Worm (Caenorhabditis elegans) whole organism, L4 larva: ENCODE measurements around the gene faah-2.

Experiments
- D1046.2 ChIP-seq: fragments of 200-800 bp; sonication (Bioruptor generic); IDR thresholded peaks from 2 replicates; pipeline ENCODE4 v1.3.6; 2022; ENCODE audit warnings: missing genetic modification characterization, missing compliant biosample characterization
- F10B5.3 ChIP-seq: sonication (generic microtip); optimal IDR thresholded peaks from 2 replicates; lab custom pipeline; 2016; ENCODE audit warnings: mild to moderate bottlenecking, missing genetic modification characterization, missing compliant biosample characterization
- T20F7.1 ChIP-seq: fragments of 200-800 bp; sonication (Bioruptor generic); optimal IDR thresholded peaks from 2 replicates; lab custom pipeline; 2018; ENCODE audit warnings: mild to moderate bottlenecking, missing genetic modification characterization, missing compliant biosample characterization
- Y105C5A.15 ChIP-seq: fragments of 200-800 bp; sonication (Bioruptor generic); IDR thresholded peaks from 2 replicates; pipeline ENCODE4 v1.3.6; 2022; ENCODE audit warnings: missing genetic modification characterization, missing compliant biosample characterization
- Y48G9A.11 ChIP-seq: fragments of 200-800 bp; sonication (Bioruptor generic); IDR thresholded peaks from 2 replicates; pipeline ENCODE4 v1.3.6; 2022; ENCODE audit warnings: missing genetic modification reagents, missing genetic modification characterization, missing compliant biosample characterization
- Y75B8A.6 ChIP-seq: fragments of 200-800 bp; sonication (Bioruptor generic); IDR thresholded peaks from 2 replicates; pipeline ENCODE4 v1.3.6; 2022; ENCODE audit warnings: missing genetic modification reagents, missing genetic modification characterization, missing compliant biosample characterization
- ZK337.2 ChIP-seq: fragments of 200-800 bp; sonication (Bioruptor generic); IDR thresholded peaks from 2 replicates; pipeline ENCODE4 v1.3.6; 2022; ENCODE audit warnings: missing genetic modification reagents, missing genetic modification characterization, missing compliant biosample characterization
- aly-2 ChIP-seq: sonication (generic microtip); optimal IDR thresholded peaks from 2 replicates; lab custom pipeline; 2018; ENCODE audit warnings: missing biosample characterization, missing genetic modification characterization
- attf-4 ChIP-seq: sonication (generic microtip); optimal IDR thresholded peaks from 3 replicates; lab custom pipeline; 2017; ENCODE audit warnings: missing biosample characterization, missing genetic modification characterization
- ceh-20 ChIP-seq: fragments of 200-800 bp; sonication (Bioruptor generic); IDR thresholded peaks from 2 replicates; pipeline ENCODE4 v1.3.6; 2022; ENCODE audit warnings: missing genetic modification reagents, missing genetic modification characterization, missing compliant biosample characterization
- ceh-28 ChIP-seq: fragments of 150-350 bp; optimal IDR thresholded peaks from 2 replicates; lab custom pipeline; 2014; ENCODE audit warnings: missing biosample characterization, missing genetic modification reagents, missing genetic modification characterization
- ceh-32 ChIP-seq: sonication (generic microtip); optimal IDR thresholded peaks from 2 replicates; lab custom pipeline; 2016; ENCODE audit warnings: mild to moderate bottlenecking, missing genetic modification characterization, missing compliant biosample characterization; ENCODE audit not compliant: poor library complexity
- ceh-44 ChIP-seq: fragments of 200-800 bp; sonication (Bioruptor generic); IDR thresholded peaks from 2 replicates; pipeline ENCODE4 v1.3.6; 2022; ENCODE audit warnings: missing genetic modification reagents, missing genetic modification characterization, missing compliant biosample characterization
- ceh-62 ChIP-seq: sonication (generic microtip); optimal IDR thresholded peaks from 2 replicates; lab custom pipeline; 2017; ENCODE audit warnings: missing biosample characterization, missing genetic modification characterization
- ces-1 ChIP-seq: fragments of 150-350 bp; sonication (generic microtip); optimal IDR thresholded peaks from 4 replicates; lab custom pipeline; 2014; ENCODE audit warnings: missing biosample characterization, missing genetic modification reagents, missing genetic modification characterization
- ctbp-1 ChIP-seq: fragments of 200-800 bp; sonication (Bioruptor generic); IDR thresholded peaks from 2 replicates; pipeline ENCODE4 v1.3.6; 2022; ENCODE audit warnings: missing genetic modification reagents, missing genetic modification characterization, missing compliant biosample characterization
- daf-19 ChIP-seq: fragments of 200-800 bp; sonication (Bioruptor generic); conservative IDR thresholded peaks from 2 replicates; pipeline ENCODE4 v1.3.6; 2022; ENCODE audit warnings: missing genetic modification characterization, missing compliant biosample characterization
- daf-8 ChIP-seq: fragments of 200-800 bp; sonication (Bioruptor generic); IDR thresholded peaks from 2 replicates; pipeline ENCODE4 v1.3.6; 2022; ENCODE audit warnings: missing genetic modification characterization, missing compliant biosample characterization
- dmd-9 ChIP-seq: fragments of 200-800 bp; sonication (Bioruptor generic); IDR thresholded peaks from 2 replicates; pipeline ENCODE4 v1.3.6; 2022; ENCODE audit warnings: missing genetic modification reagents, missing genetic modification characterization, missing compliant biosample characterization
- dpl-1 ChIP-seq: fragments of 150-350 bp; optimal IDR thresholded peaks from 2 replicates; lab custom pipeline; 2014; ENCODE audit warnings: missing biosample characterization, missing genetic modification reagents, missing genetic modification characterization
- duxl-1 ChIP-seq: sonication (generic microtip); optimal IDR thresholded peaks from 2 replicates; lab custom pipeline; 2016; ENCODE audit warnings: mild to moderate bottlenecking, missing genetic modification characterization, moderate library complexity, missing compliant biosample characterization; ENCODE audit not compliant: poor library complexity
- dve-1 ChIP-seq: sonication (generic microtip); optimal IDR thresholded peaks from 2 replicates; lab custom pipeline; 2017; ENCODE audit warnings: antibody characterized with exemption, mild to moderate bottlenecking, missing genetic modification characterization, missing compliant biosample characterization; ENCODE audit not compliant: insufficient read depth
- egl-27 ChIP-seq: sonication (generic microtip); optimal IDR thresholded peaks from 3 replicates; lab custom pipeline; 2017; ENCODE audit warnings: missing biosample characterization, missing genetic modification reagents, missing genetic modification characterization
- egl-43 ChIP-seq: fragments of 200-800 bp; sonication (Bioruptor generic); IDR thresholded peaks from 2 replicates; pipeline ENCODE4 v1.3.6; 2022; ENCODE audit warnings: missing genetic modification reagents, missing genetic modification characterization, missing compliant biosample characterization
- fkh-10 ChIP-seq: fragments of 150-350 bp; optimal IDR thresholded peaks from 2 replicates; lab custom pipeline; 2014; ENCODE audit warnings: missing biosample characterization, missing genetic modification reagents, missing genetic modification characterization
- gei-8 ChIP-seq: fragments of 200-800 bp; sonication (Bioruptor generic); optimal IDR thresholded peaks from 2 replicates; lab custom pipeline; 2018; ENCODE audit warnings: mild to moderate bottlenecking, missing genetic modification characterization, missing compliant biosample characterization
- hlh-11 ChIP-seq: fragments of 200-800 bp; sonication (Bioruptor generic); optimal IDR thresholded peaks from 2 replicates; lab custom pipeline; 2018; ENCODE audit warnings: mild to moderate bottlenecking, missing genetic modification characterization, missing compliant biosample characterization
- hlh-30 ChIP-seq: sonication (generic microtip); optimal IDR thresholded peaks from 2 replicates; lab custom pipeline; 2017; ENCODE audit warnings: antibody characterized with exemption, mild to moderate bottlenecking, missing genetic modification characterization, missing compliant biosample characterization; ENCODE audit not compliant: insufficient read depth
- jun-1 ChIP-seq: fragments of 150-350 bp; optimal IDR thresholded peaks from 2 replicates; lab custom pipeline; 2014; ENCODE audit warnings: missing biosample characterization, missing genetic modification reagents, missing genetic modification characterization
- lin-15B ChIP-seq: fragments of 150-350 bp; sonication (generic microtip); optimal IDR thresholded peaks from 3 replicates; lab custom pipeline; 2014; ENCODE audit warnings: missing biosample characterization, missing genetic modification characterization
- lin-29 ChIP-seq: fragments of 200-800 bp; sonication (Bioruptor generic); IDR thresholded peaks from 2 replicates; pipeline ENCODE4 v1.3.6; 2022; ENCODE audit warnings: missing genetic modification reagents, missing genetic modification characterization, missing compliant biosample characterization
- lin-38 ChIP-seq: fragments of 200-800 bp; sonication (Bioruptor generic); IDR thresholded peaks from 2 replicates; pipeline ENCODE4 v1.3.6; 2022; ENCODE audit warnings: missing genetic modification reagents, missing genetic modification characterization, missing compliant biosample characterization
- lsy-2 ChIP-seq, 2 experiments: fragments of 150-350 bp in 1 of 2; sonication (generic microtip) in 1 of 2; optimal IDR thresholded peaks; 2 replicates each; lab custom pipeline; 2014 to 2017; ENCODE audit warnings: missing biosample characterization in 2 of 2, missing genetic modification characterization in 2 of 2
- madf-5 ChIP-seq, 2 experiments: fragments of 200-800 bp; sonication (Bioruptor generic); IDR thresholded peaks; 2 replicates each; pipeline ENCODE4 v1.3.6; 2022; ENCODE audit warnings: missing compliant biosample characterization in 2 of 2, missing genetic modification characterization in 2 of 2
- madf-9 ChIP-seq: fragments of 200-800 bp; sonication (Bioruptor generic); conservative IDR thresholded peaks from 2 replicates; pipeline ENCODE4 v1.3.6; 2022; ENCODE audit warnings: missing genetic modification reagents, missing genetic modification characterization, missing compliant biosample characterization
- mdl-1 ChIP-seq, 2 experiments: fragments of 150-350 bp in 1 of 2; sonication (generic microtip) in 1 of 2; optimal IDR thresholded peaks; 2 replicates each; lab custom pipeline; 2014 to 2017; ENCODE audit warnings: missing biosample characterization in 2 of 2, missing genetic modification characterization in 2 of 2
- mxl-3 ChIP-seq: fragments of 200-800 bp; sonication (Bioruptor generic); optimal IDR thresholded peaks from 2 replicates; lab custom pipeline; 2018; ENCODE audit warnings: mild to moderate bottlenecking, missing genetic modification characterization, missing compliant biosample characterization
- nhr-10 ChIP-seq: fragments of 150-350 bp; optimal IDR thresholded peaks from 2 replicates; lab custom pipeline; 2014; ENCODE audit warnings: missing biosample characterization, missing genetic modification characterization
- nhr-11 ChIP-seq: fragments of 150-350 bp; optimal IDR thresholded peaks from 2 replicates; lab custom pipeline; 2014; ENCODE audit warnings: missing biosample characterization, missing genetic modification characterization
- nhr-48 ChIP-seq: sonication (generic microtip); optimal IDR thresholded peaks from 2 replicates; lab custom pipeline; 2016; ENCODE audit warnings: mild to moderate bottlenecking, missing genetic modification characterization, missing compliant biosample characterization
- nhr-6 ChIP-seq: fragments of 150-350 bp; optimal IDR thresholded peaks from 2 replicates; lab custom pipeline; 2014; ENCODE audit warnings: missing biosample characterization, missing genetic modification characterization
- php-3 ChIP-seq: fragments of 200-800 bp; sonication (Bioruptor generic); IDR thresholded peaks from 2 replicates; pipeline ENCODE4 v1.3.6; 2022; ENCODE audit warnings: missing genetic modification reagents, missing genetic modification characterization, missing compliant biosample characterization
- pqm-1 ChIP-seq: sonication (generic microtip); optimal IDR thresholded peaks from 2 replicates; lab custom pipeline; 2017; ENCODE audit warnings: missing biosample characterization, missing genetic modification characterization
- sdz-12 ChIP-seq: fragments of 200-800 bp; sonication (Bioruptor generic); optimal IDR thresholded peaks from 2 replicates; lab custom pipeline; 2018; ENCODE audit warnings: mild to moderate bottlenecking, missing genetic modification characterization, missing compliant biosample characterization
- set-16 ChIP-seq: fragments of 200-800 bp; sonication (Bioruptor generic); IDR thresholded peaks from 2 replicates; pipeline ENCODE4 v1.3.6; 2022; ENCODE audit warnings: missing genetic modification reagents, missing genetic modification characterization, missing compliant biosample characterization
- snpc-1.2 ChIP-seq: fragments of 200-800 bp; sonication (Bioruptor generic); IDR thresholded peaks from 2 replicates; pipeline ENCODE4 v1.3.6; 2022; ENCODE audit warnings: missing genetic modification reagents, missing genetic modification characterization, missing compliant biosample characterization
- spr-1 ChIP-seq: sonication (generic microtip); optimal IDR thresholded peaks from 2 replicates; lab custom pipeline; 2016; ENCODE audit warnings: mild to moderate bottlenecking, missing genetic modification characterization, missing compliant biosample characterization
- tra-1 ChIP-seq: fragments of 200-800 bp; sonication (Bioruptor generic); IDR thresholded peaks from 2 replicates; pipeline ENCODE4 v1.3.6; 2022; ENCODE audit warnings: missing genetic modification reagents, missing genetic modification characterization, missing compliant biosample characterization
- unc-62 ChIP-seq, 3 experiments: fragments of 150-350 bp in 1 of 3; sonication (generic microtip); optimal IDR thresholded peaks in 2 of 3; peaks in 1 of 3; 1 replicate in 1 of 3; 2 replicates in 2 of 3; lab custom pipeline; 2014 to 2017; ENCODE audit warnings: missing biosample characterization in 3 of 3, missing genetic modification characterization in 3 of 3, missing genetic modification reagents in 3 of 3, missing genotype in 1 of 3
- vab-7 ChIP-seq: fragments of 200-800 bp; sonication (Bioruptor generic); IDR thresholded peaks from 2 replicates; pipeline ENCODE4 v1.3.6; 2022; ENCODE audit warnings: missing genetic modification reagents, missing genetic modification characterization, missing compliant biosample characterization
- ztf-11 ChIP-seq: fragments of 150-350 bp; optimal IDR thresholded peaks from 2 replicates; lab custom pipeline; 2014; ENCODE audit warnings: missing biosample characterization, missing genetic modification characterization

faah-2 gene

DNA sequence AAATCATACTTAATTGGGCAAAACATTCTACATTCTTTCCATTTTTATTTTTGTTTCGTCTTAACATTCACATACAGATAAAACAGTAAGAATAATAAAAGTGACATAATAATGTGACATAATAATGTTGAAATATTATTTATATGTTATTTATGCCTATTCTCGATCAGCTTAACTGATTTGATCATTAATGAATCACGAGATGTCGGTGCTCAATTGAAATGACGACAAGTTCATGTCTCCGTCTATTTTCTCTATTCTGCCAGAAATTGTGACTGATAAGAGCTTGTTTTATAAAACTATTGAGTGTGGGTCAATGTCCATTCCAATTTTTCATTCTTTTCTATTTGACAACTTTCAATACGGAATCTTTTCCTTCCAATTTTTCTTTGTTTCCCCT lies 524 bp upstream of the faah-2 start:
- TF ChIP-seq F10B5.3 (no peak), ZK337.2 (no peak), daf-8 (GFP tag; lab: Robert Waterston, UW) (no peak), mxl-3 (GFP tag; lab: Kevin White, UChicago) (no peak), Y105C5A.15 (GFP tag; lab: Robert Waterston, UW) (no peak), ctbp-1 (no peak), madf-9 (GFP tag; lab: Robert Waterston, UW) (no peak), gei-8 (GFP tag; lab: Kevin White, UChicago) (no peak), D1046.2 (GFP tag; lab: Robert Waterston, UW) (no peak), lin-38 (GFP tag; lab: Robert Waterston, UW) (no peak), unc-62 (GFP tag; optimal IDR thresholded peaks at IDR 0.05 in 1 of 2; lab: Kevin White, UChicago) (no peak), unc-62 (tag; optimal IDR thresholded peaks at IDR 0.05; lab: Kevin White, UChicago) (no peak), daf-19 (GFP tag; lab: Robert Waterston, UW) (no peak), snpc-1.2 (no peak), egl-43 (GFP tag; lab: Robert Waterston, UW) (no peak), php-3 (GFP tag; lab: Robert Waterston, UW) (peak; percentile 99), hlh-11 (peak; percentile 82), T20F7.1 (peak; percentile 42), jun-1 (tag; lab: Kevin White, UChicago) (no peak), lsy-2 (tag; optimal IDR thresholded peaks at IDR 0.05; lab: Kevin White, UChicago) (peak in 1 of 2 experiments; percentile 33), ceh-32 (tag; lab: Kevin White, UChicago) (no peak), egl-27 (tag; lab: Kevin White, UChicago) (no peak), ztf-11 (tag; lab: Kevin White, UChicago) (no peak), duxl-1 (tag; lab: Kevin White, UChicago) (no peak), nhr-48 (peak; percentile 23), madf-5 (GFP tag; IDR thresholded peaks at IDR 0.05; lab: Robert Waterston, UW) (no peak), sdz-12 (GFP tag; lab: Kevin White, UChicago) (no peak), ces-1 (GFP tag; lab: Kevin White, UChicago) (no peak), Y48G9A.11 (GFP tag; lab: Robert Waterston, UW) (no peak), hlh-30 (tag; lab: Kevin White, UChicago) (peak; percentile 53), vab-7 (GFP tag; lab: Robert Waterston, UW) (no peak), dve-1 (tag; lab: Kevin White, UChicago) (peak; percentile 94), Y75B8A.6 (no peak), ceh-20 (GFP tag; lab: Robert Waterston, UW) (peak; percentile 88), mdl-1 (tag; optimal IDR thresholded peaks at IDR 0.05; lab: Kevin White, UChicago) (no peak), pqm-1 (tag; lab: Kevin White, UChicago) (peak; percentile 72), lin-29 (GFP tag; lab: Robert Waterston, UW) (no peak), attf-4 (tag; lab: Kevin White, UChicago) (no peak), dpl-1 (no peak), dmd-9 (no peak), aly-2 (no peak), nhr-10 (tag; lab: Kevin White, UChicago) (no peak), fkh-10 (GFP tag; lab: Kevin White, UChicago) (no peak), nhr-11 (tag; lab: Kevin White, UChicago) (no peak), spr-1 (tag; lab: Kevin White, UChicago) (no peak), lin-15B (no peak), tra-1 (GFP tag; lab: Robert Waterston, UW) (peak; percentile 80), ceh-28 (tag; lab: Kevin White, UChicago) (no peak), ceh-44 (no peak), set-16 (GFP tag; lab: Robert Waterston, UW) (no peak), ceh-62 (tag; lab: Kevin White, UChicago) (no peak), nhr-6 (tag; lab: Kevin White, UChicago) (no peak)
